Fruit fly (Drosophila melanogaster): ENCODE measurements around the gene Polr1C.

The Polr1C gene

DNA sequence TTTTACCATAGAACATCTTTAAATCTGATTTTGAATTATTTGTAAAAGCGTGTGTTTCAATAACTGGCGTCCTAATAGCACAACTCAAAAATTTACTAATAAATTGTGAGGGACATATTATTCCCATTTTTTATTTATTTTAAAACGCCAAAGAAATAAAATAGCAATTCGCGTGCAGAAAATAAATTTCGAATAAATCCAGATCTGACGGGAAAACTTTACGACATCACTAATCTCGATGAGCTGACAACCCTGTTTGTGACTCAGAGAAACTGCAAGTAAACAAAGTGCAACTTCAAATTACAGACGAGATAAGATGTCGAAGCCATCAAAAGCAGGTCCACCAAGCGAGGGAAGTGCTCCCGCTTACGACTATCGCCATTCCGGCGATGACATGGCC is 3.4 kb upstream of the Polr1C start, which contains the start of gene CG34125:
TSS of gene CG34125 (plus strand) at position 254 of the 400 bp plus-strand sequence.
- TF ChIP-seq N (GFP tag; optimal IDR thresholded peaks at IDR 0.05) (no peak), Myc (optimal IDR thresholded peaks at IDR 0.05) (peak; percentile 88), CG9705 (GFP tag; optimal IDR thresholded peaks at IDR 0.05) (peak; percentile 24), HLH106 (tag; optimal IDR thresholded peaks at IDR 0.05) (peak; percentile 53), OdsH (GFP tag; optimal IDR thresholded peaks at IDR 0.05) (peak; percentile 24)

DNA sequence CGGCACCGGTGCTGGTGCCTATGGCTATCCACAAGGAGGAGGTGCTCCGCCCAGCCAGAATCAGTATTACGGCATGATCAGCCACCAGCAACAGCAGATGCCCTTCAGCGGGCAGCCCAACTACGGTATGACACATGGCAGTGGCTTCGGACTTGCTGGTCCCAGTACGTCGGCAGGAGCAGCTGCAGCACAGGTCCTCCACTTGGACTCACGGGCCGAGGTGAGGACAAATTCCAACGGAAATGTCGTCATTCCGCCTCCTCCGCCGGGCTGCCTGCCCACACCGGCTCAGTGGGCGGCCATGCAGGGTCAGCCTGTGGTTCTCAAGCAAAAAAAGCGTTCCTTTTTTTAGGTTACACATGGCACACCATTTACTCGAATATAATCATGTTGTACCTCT is 2.9 kb upstream of the Polr1C start:
- TF ChIP-seq CG32264 (GFP tag; optimal IDR thresholded peaks at IDR 0.05) (no peak), HLH106 (tag; optimal IDR thresholded peaks at IDR 0.05) (no peak), foxo (GFP tag; optimal IDR thresholded peaks at IDR 0.05) (no peak), Dfd (GFP tag; optimal IDR thresholded peaks at IDR 0.05) (no peak), GATAd (GFP tag; optimal IDR thresholded peaks at IDR 0.05) (no peak), Myc (optimal IDR thresholded peaks at IDR 0.05) (no peak), Vsx2 (GFP tag; optimal IDR thresholded peaks at IDR 0.05; ENCODE audit: partially characterized antibody) (no peak)

DNA sequence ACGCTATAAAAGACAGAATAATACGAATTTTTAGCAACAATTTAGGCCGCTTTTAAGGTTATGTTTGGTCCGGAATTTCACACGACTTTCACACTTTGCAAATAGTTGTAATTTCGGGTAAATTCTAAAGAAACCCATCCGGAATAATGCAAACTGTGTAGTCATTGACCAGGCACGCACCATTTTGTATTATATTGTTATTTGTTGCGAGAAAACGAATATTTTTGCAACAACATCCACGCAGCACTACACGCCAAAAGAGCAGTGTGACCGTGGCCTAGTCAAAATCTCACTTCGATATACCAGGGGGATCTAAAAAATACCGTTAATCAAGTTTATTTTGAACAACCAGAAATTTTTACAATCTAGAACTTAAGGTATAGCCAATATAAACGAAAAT is 1.3 kb upstream of the Polr1C start, which contains the start of gene eIF3i:
TSS of gene eIF3i (minus strand) at position 265 of the 400 bp plus-strand sequence.
- no peak for TF ChIP-seq pan (optimal IDR thresholded peaks at IDR 0.05)
- TF ChIP-seq psq (GFP tag; optimal IDR thresholded peaks at IDR 0.05) = no peak
- no peak for TF ChIP-seq Jra (GFP tag; optimal IDR thresholded peaks at IDR 0.05)
- TF ChIP-seq Vsx2 (GFP tag; optimal IDR thresholded peaks at IDR 0.05; ENCODE audit: partially characterized antibody) = no peak
- TF ChIP-seq dmrt93B (GFP tag; optimal IDR thresholded peaks at IDR 0.05) = no peak
- no peak for TF ChIP-seq GATAd (GFP tag; optimal IDR thresholded peaks at IDR 0.05)
- TF ChIP-seq CG32264 (GFP tag; optimal IDR thresholded peaks at IDR 0.05) = no peak

DNA sequence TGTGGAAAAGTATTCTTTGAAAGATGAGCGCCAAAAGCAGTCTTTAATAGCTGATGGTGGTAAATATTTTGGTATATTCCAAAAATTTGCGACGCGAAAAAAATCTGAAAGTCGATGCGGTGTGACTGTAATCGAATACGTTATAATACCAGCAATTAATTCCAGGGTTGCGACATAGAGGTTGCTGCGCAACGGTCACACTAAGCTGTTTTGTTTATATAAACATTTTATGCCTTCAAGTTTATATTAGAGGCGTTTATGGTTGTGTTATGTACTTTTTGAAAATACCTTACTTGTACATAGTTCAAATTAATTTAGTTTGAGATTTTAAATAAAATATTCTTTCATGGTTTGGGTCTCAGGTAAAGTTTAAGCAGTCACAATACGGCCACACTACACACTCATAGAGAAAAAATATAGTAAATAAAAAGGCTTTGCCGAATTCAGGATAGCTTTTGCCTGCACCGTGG is 2.6 kb downstream of the Polr1C start, which contains the start of gene CG14043:
TSS of gene CG14043 (plus strand) at position 374 of the 470 bp plus-strand sequence.
- TF ChIP-seq Hr83 (GFP tag; optimal IDR thresholded peaks at IDR 0.05; ENCODE audit: poor library complexity, severe bottlenecking) (no peak), Hnf4 (GFP tag; optimal IDR thresholded peaks at IDR 0.05) (no peak), brk (GFP tag; optimal IDR thresholded peaks at IDR 0.05) (no peak), sv (GFP tag; optimal IDR thresholded peaks at IDR 0.05) (no peak), Abd-B (GFP tag; optimal IDR thresholded peaks at IDR 0.05) (no peak), dmrt93B (GFP tag; optimal IDR thresholded peaks at IDR 0.05) (no peak), Rel (GFP tag; optimal IDR thresholded peaks at IDR 0.05) (no peak), Rel (tag; optimal IDR thresholded peaks at IDR 0.05) (peak; percentile 51), HLH106 (tag; optimal IDR thresholded peaks at IDR 0.05) (peak; percentile 2), Myc (optimal IDR thresholded peaks at IDR 0.05) (peak; percentile 46), dsf (GFP tag; optimal IDR thresholded peaks at IDR 0.05; ENCODE audit: borderline replicate concordance) (no peak), woc (GFP tag; optimal IDR thresholded peaks at IDR 0.05) (no peak), br (GFP tag; optimal IDR thresholded peaks at IDR 0.05) (no peak), dl (GFP tag; optimal IDR thresholded peaks at IDR 0.05; ENCODE audit: insufficient read depth in 1 of 2, partially characterized antibody in 2 of 2) (no peak), usp (GFP tag; optimal IDR thresholded peaks at IDR 0.05) (no peak)

DNA sequence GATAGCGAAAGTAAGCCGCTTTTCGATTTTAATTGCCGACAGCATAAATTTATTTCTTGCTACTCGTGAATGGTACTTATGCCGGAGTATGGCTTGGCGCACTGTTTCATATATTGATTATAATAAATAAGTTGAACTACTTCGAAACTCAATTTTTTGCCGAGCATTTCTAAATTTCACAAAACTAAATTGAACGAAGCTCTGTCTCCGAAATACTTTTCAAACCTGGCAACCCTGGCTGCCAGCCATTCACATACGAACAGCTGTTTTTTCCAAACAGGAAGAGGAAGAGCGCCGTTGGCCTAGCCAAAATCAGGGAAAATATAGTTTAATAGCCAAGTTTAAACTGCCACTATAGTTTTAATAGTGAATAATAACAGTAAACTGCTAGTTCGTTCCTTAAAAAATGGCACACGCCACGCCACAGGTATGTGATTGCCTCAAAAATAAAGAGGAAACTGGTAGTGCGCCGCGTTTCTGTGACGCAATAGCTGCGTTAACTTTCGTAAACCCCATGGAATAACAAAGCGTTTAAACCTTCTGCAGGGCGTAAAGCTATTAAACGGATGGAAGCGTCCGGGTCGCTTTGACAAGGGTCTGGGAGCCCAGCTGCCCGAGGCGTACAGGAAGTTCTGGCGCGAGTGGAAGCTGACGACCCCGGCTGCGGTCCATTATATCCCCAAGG is 5.1 kb downstream of the Polr1C start, which contains the start of gene mRpL28:
TSS of gene mRpL28 (plus strand) at position 246 of the 685 bp plus-strand sequence.
- TF ChIP-seq psq (GFP tag; optimal IDR thresholded peaks at IDR 0.05) = peak; percentile 2
- no peak for TF ChIP-seq OdsH (GFP tag; optimal IDR thresholded peaks at IDR 0.05)
- TF ChIP-seq Rel (GFP tag; optimal IDR thresholded peaks at IDR 0.05) = no peak
- peak; percentile 88 for TF ChIP-seq Rel (tag; optimal IDR thresholded peaks at IDR 0.05)
- no peak for TF ChIP-seq h (GFP tag; optimal IDR thresholded peaks at IDR 0.05)
- peak; percentile 15 for TF ChIP-seq HLH106 (tag; optimal IDR thresholded peaks at IDR 0.05)
- no peak for TF ChIP-seq dmrt93B (GFP tag; optimal IDR thresholded peaks at IDR 0.05)
- TF ChIP-seq Hnf4 (GFP tag; optimal IDR thresholded peaks at IDR 0.05) = no peak
- no peak for TF ChIP-seq CrebA (GFP tag; optimal IDR thresholded peaks at IDR 0.05; ENCODE audit: borderline replicate concordance)
- TF ChIP-seq tai (GFP tag; optimal IDR thresholded peaks at IDR 0.05) = no peak
- TF ChIP-seq fru (GFP tag; optimal IDR thresholded peaks at IDR 0.05) = no peak
- peak; percentile 26 for TF ChIP-seq ey (GFP tag; optimal IDR thresholded peaks at IDR 0.05)
- peak; percentile 16 for TF ChIP-seq Hr83 (GFP tag; optimal IDR thresholded peaks at IDR 0.05; ENCODE audit: poor library complexity, severe bottlenecking)
- no peak for TF ChIP-seq usp (GFP tag; optimal IDR thresholded peaks at IDR 0.05)
- TF ChIP-seq N (GFP tag; optimal IDR thresholded peaks at IDR 0.05) = no peak
- TF ChIP-seq pan (optimal IDR thresholded peaks at IDR 0.05) = no peak
- no peak for TF ChIP-seq sage (GFP tag; optimal IDR thresholded peaks at IDR 0.05)
- no peak for TF ChIP-seq Dfd (GFP tag; optimal IDR thresholded peaks at IDR 0.05)
- no peak for TF ChIP-seq jim (GFP tag; optimal IDR thresholded peaks at IDR 0.05)
- TF ChIP-seq Vsx2 (GFP tag; optimal IDR thresholded peaks at IDR 0.05; ENCODE audit: partially characterized antibody) = no peak

Measured in whole organism, wandering third instar larva.